Fruit fly (Drosophila melanogaster) whole organism, wandering third instar larva: ENCODE data around the gene corto.

Source experiments
- Abd-B ChIP-seq: fragments of >200 bp; optimal IDR thresholded peaks from 2 replicates; lab custom pipeline; 2017; ENCODE audit warnings: missing biosample characterization, missing genetic modification characterization
- CG32264 ChIP-seq: fragments of 200-800 bp; sonication (Bioruptor generic); optimal IDR thresholded peaks from 2 replicates; lab custom pipeline; 2016; ENCODE audit warnings: missing biosample characterization, missing genetic modification characterization
- CG9705 ChIP-seq: fragments of 200-800 bp; sonication (Bioruptor generic); optimal IDR thresholded peaks from 2 replicates; lab custom pipeline; 2018; ENCODE audit warnings: missing biosample characterization, mild to moderate bottlenecking, missing genetic modification characterization
- CrebA ChIP-seq: fragments of 200-800 bp; sonication (Bioruptor generic); optimal IDR thresholded peaks from 2 replicates; lab custom pipeline; 2016; ENCODE audit warnings: missing biosample characterization, mild to moderate bottlenecking, missing genetic modification characterization, borderline replicate concordance
- Dfd ChIP-seq: fragments of >200 bp; optimal IDR thresholded peaks from 2 replicates; lab custom pipeline; 2017; ENCODE audit warnings: missing biosample characterization, missing genetic modification characterization
- Dif ChIP-seq: fragments of 200-275, 200-300 bp; sonication (Bioruptor generic); optimal IDR thresholded peaks from 2 replicates; lab custom pipeline; 2018; ENCODE audit warnings: missing biosample characterization, missing genetic modification characterization; ENCODE audit not compliant: partially characterized antibody
- GATAd ChIP-seq: sonication (Bioruptor generic); optimal IDR thresholded peaks from 2 replicates; lab custom pipeline; 2016; ENCODE audit warnings: missing biosample characterization, missing genetic modification characterization
- HLH106 ChIP-seq: fragments of 200-800 bp; optimal IDR thresholded peaks from 3 replicates; lab custom pipeline; 2019; ENCODE audit warnings: missing biosample characterization, mild to moderate bottlenecking, missing genetic modification characterization, moderate library complexity
- Hnf4 ChIP-seq: fragments of 200-800 bp; sonication (Bioruptor generic); optimal IDR thresholded peaks from 2 replicates; lab custom pipeline; 2016; ENCODE audit warnings: missing biosample characterization, mild to moderate bottlenecking, missing genetic modification characterization
- Hr78 ChIP-seq: fragments of >200 bp; optimal IDR thresholded peaks from 2 replicates; lab custom pipeline; 2017; ENCODE audit warnings: missing biosample characterization, missing genetic modification characterization
- Hr83 ChIP-seq: fragments of 200-300 bp; sonication (Bioruptor generic); optimal IDR thresholded peaks from 2 replicates; lab custom pipeline; 2016; ENCODE audit warnings: missing biosample characterization, mild to moderate bottlenecking, missing genetic modification characterization, moderate library complexity; ENCODE audit not compliant: poor library complexity, severe bottlenecking
- Jra ChIP-seq: sonication (Bioruptor generic); optimal IDR thresholded peaks from 2 replicates; lab custom pipeline; 2016; ENCODE audit warnings: missing biosample characterization, missing genetic modification characterization
- Myc ChIP-seq: fragments of >200 bp; optimal IDR thresholded peaks from 2 replicates; lab custom pipeline; 2017
- OdsH ChIP-seq: fragments of 200-800 bp; sonication (Bioruptor generic); optimal IDR thresholded peaks from 2 replicates; lab custom pipeline; 2016; ENCODE audit warnings: missing biosample characterization, mild to moderate bottlenecking, missing genetic modification characterization
- Rel ChIP-seq, 2 experiments: fragments of 200-800 bp; sonication (Bioruptor generic) in 1 of 2; optimal IDR thresholded peaks; 2 replicates in 1 of 2; 3 replicates in 1 of 2; lab custom pipeline; 2016 to 2019; ENCODE audit warnings: mild to moderate bottlenecking in 2 of 2, missing biosample characterization in 2 of 2, missing genetic modification characterization in 2 of 2, moderate library complexity in 1 of 2
- Sp1 ChIP-seq: fragments of 200-800 bp; sonication (Bioruptor generic); optimal IDR thresholded peaks from 3 replicates; lab custom pipeline; 2019; ENCODE audit warnings: missing biosample characterization, mild to moderate bottlenecking, missing genetic modification characterization, moderate library complexity
- Vsx2 ChIP-seq: fragments of 200-300, 225-300 bp; sonication (Bioruptor generic); optimal IDR thresholded peaks from 2 replicates; lab custom pipeline; 2018; ENCODE audit warnings: missing biosample characterization, missing genetic modification characterization; ENCODE audit not compliant: partially characterized antibody
- br ChIP-seq: fragments of 200-800 bp; sonication (Bioruptor generic); optimal IDR thresholded peaks from 2 replicates; lab custom pipeline; 2016; ENCODE audit warnings: missing biosample characterization, missing genetic modification characterization
- brk ChIP-seq: fragments of 200-800 bp; sonication (Bioruptor generic); optimal IDR thresholded peaks from 2 replicates; lab custom pipeline; 2016; ENCODE audit warnings: missing biosample characterization, mild to moderate bottlenecking, missing genetic modification characterization
- dl ChIP-seq, 2 experiments: fragments of 175-275, 200-275 bp in 1 of 2; fragments of 200-275 bp in 1 of 2; sonication (Bioruptor generic); optimal IDR thresholded peaks; lab custom pipeline; 2018; ENCODE audit warnings: mild to moderate bottlenecking in 2 of 2, missing biosample characterization in 2 of 2, missing genetic modification characterization in 2 of 2, moderate library complexity in 2 of 2; ENCODE audit not compliant: partially characterized antibody in 2 of 2, insufficient read depth in 1 of 2
- dmrt93B ChIP-seq: fragments of 200-800 bp; sonication (Bioruptor generic); optimal IDR thresholded peaks from 2 replicates; lab custom pipeline; 2018; ENCODE audit warnings: missing biosample characterization, mild to moderate bottlenecking, missing genetic modification characterization
- dsf ChIP-seq: sonication (Bioruptor generic); optimal IDR thresholded peaks from 2 replicates; lab custom pipeline; 2016; ENCODE audit warnings: missing biosample characterization, missing genetic modification characterization, borderline replicate concordance
- ey ChIP-seq: fragments of 200-800 bp; sonication (Bioruptor generic); optimal IDR thresholded peaks from 2 replicates; lab custom pipeline; 2016; ENCODE audit warnings: missing biosample characterization, missing genetic modification characterization
- foxo ChIP-seq, 2 experiments: fragments of 200-800 bp; sonication (Bioruptor generic); optimal IDR thresholded peaks; 2 replicates in 1 of 2; 3 replicates in 1 of 2; lab custom pipeline; 2016 to 2017; ENCODE audit warnings: missing biosample characterization in 2 of 2, missing genetic modification characterization in 2 of 2
- fru ChIP-seq: fragments of 200-800 bp; sonication (Bioruptor generic); optimal IDR thresholded peaks from 3 replicates; lab custom pipeline; 2016; ENCODE audit warnings: missing biosample characterization, mild to moderate bottlenecking, missing genetic modification characterization
- h ChIP-seq: fragments of 200-800 bp; sonication (Bioruptor generic); optimal IDR thresholded peaks from 3 replicates; lab custom pipeline; 2016; ENCODE audit warnings: missing biosample characterization, mild to moderate bottlenecking, missing genetic modification characterization
- jim ChIP-seq: fragments of 175-275, 200-325 bp; sonication (Bioruptor generic); optimal IDR thresholded peaks from 2 replicates; lab custom pipeline; 2016; ENCODE audit warnings: missing biosample characterization, mild to moderate bottlenecking, missing genetic modification characterization
- lola ChIP-seq: fragments of >200 bp; optimal IDR thresholded peaks from 2 replicates; lab custom pipeline; 2017; ENCODE audit warnings: missing biosample characterization, missing genetic modification characterization
- pan ChIP-seq: fragments of >200 bp; optimal IDR thresholded peaks from 2 replicates; lab custom pipeline; 2017
- psq ChIP-seq: fragments of 200-800 bp; sonication (Bioruptor generic); optimal IDR thresholded peaks from 3 replicates; lab custom pipeline; 2017; ENCODE audit warnings: missing biosample characterization, mild to moderate bottlenecking, missing genetic modification characterization, moderate library complexity
- rgr ChIP-seq: fragments of 200-800 bp; sonication (Bioruptor generic); optimal IDR thresholded peaks from 3 replicates; lab custom pipeline; 2016; ENCODE audit warnings: missing biosample characterization, mild to moderate bottlenecking, missing genetic modification characterization
- sage ChIP-seq: fragments of 200-800 bp; sonication (Bioruptor generic); optimal IDR thresholded peaks from 2 replicates; lab custom pipeline; 2016; ENCODE audit warnings: missing biosample characterization, mild to moderate bottlenecking, missing genetic modification characterization
- sv ChIP-seq: fragments of 200-800 bp; sonication (Bioruptor generic); optimal IDR thresholded peaks from 3 replicates; lab custom pipeline; 2016; ENCODE audit warnings: missing biosample characterization, missing genetic modification characterization
- tai ChIP-seq: sonication (Bioruptor generic); optimal IDR thresholded peaks from 2 replicates; lab custom pipeline; 2016; ENCODE audit warnings: missing biosample characterization, missing genetic modification characterization
- usp ChIP-seq: fragments of >200 bp; optimal IDR thresholded peaks from 2 replicates; lab custom pipeline; 2017; ENCODE audit warnings: missing biosample characterization, missing genetic modification characterization
- woc ChIP-seq: sonication (Bioruptor generic); optimal IDR thresholded peaks from 2 replicates; lab custom pipeline; 2016; ENCODE audit warnings: missing biosample characterization, mild to moderate bottlenecking, missing genetic modification characterization

corto gene

DNA sequence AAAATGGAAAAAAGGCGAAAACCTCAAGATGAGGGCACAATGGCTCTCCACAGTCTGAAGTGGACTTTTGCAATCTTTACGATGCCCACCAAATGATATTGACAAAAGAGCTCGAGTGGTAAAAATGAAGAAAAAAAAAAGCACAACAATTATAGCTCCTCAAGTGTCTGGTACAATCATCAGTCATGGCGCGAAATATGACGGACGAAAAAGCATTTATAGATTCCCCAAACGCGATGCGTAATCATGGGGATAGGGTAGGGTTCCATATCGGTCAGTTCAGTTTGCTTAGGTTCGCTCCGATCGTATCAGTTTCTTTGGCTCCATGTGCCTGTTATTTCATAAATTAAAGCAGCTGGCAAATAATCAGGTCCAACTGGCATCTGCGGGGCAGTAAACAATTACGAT lies 23.6 kb downstream of the corto start:
- TF ChIP-seq dl (GFP tag; optimal IDR thresholded peaks at IDR 0.05; lab: Kevin White, UChicago; ENCODE audit: insufficient read depth in 1 of 2, partially characterized antibody in 2 of 2), result no peak
- peak; percentile 41 for TF ChIP-seq h (GFP tag; lab: Kevin White, UChicago)
- TF ChIP-seq Hnf4 (GFP tag; lab: Kevin White, UChicago), result peak; percentile 15
- TF ChIP-seq br, result peak; percentile 0
- no peak for TF ChIP-seq dsf (GFP tag; lab: Kevin White, UChicago)

dm6 chr3R:5062502-5062901 lies 24.4 kb downstream of the corto start:
- no peak for TF ChIP-seq ey (GFP tag; lab: Kevin White, UChicago)
- TF ChIP-seq Dif (GFP tag; lab: Kevin White, UChicago), result no peak
- TF ChIP-seq brk (GFP tag; lab: Kevin White, UChicago), result no peak
- TF ChIP-seq HLH106, result no peak
- no peak for TF ChIP-seq CrebA (GFP tag; lab: Kevin White, UChicago)
- no peak for TF ChIP-seq Dfd (GFP tag; lab: Kevin White, UChicago)
- TF ChIP-seq tai (GFP tag; lab: Kevin White, UChicago), result no peak
- TF ChIP-seq pan (lab: Kevin White, UChicago), result no peak
- TF ChIP-seq Sp1, result no peak
- no peak for TF ChIP-seq Jra (GFP tag; lab: Kevin White, UChicago)
- no peak for TF ChIP-seq lola
- no peak for TF ChIP-seq usp (GFP tag; lab: Kevin White, UChicago)
- no peak for TF ChIP-seq OdsH
- no peak for TF ChIP-seq CG9705 (GFP tag; lab: Kevin White, UChicago)
- TF ChIP-seq GATAd (GFP tag; lab: Kevin White, UChicago), result no peak
- no peak for TF ChIP-seq woc (GFP tag; lab: Kevin White, UChicago)
- no peak for TF ChIP-seq CG32264
- no peak for TF ChIP-seq jim (GFP tag; lab: Kevin White, UChicago)

DNA sequence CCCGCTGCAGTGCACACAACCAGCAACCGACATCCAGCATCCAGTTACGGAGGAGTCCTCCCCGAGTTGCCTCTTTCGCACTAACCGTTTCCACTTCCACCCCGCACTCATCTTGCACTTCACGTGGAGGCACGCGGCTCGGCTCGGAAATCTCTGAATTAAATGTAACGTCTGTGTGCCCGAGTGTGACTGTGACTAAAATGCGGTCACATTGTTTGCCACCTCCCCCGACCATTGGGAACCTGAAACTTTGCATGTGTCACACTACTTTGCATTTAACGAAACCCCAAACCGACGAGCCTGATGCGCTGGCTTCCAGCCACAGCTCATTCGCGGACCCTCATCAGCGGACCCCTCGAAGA lies 25.6 kb downstream of the corto start:
- no peak for TF ChIP-seq Abd-B (GFP tag; lab: Kevin White, UChicago)
- TF ChIP-seq woc (GFP tag; lab: Kevin White, UChicago), result no peak
- TF ChIP-seq Hnf4 (GFP tag; lab: Kevin White, UChicago), result no peak
- TF ChIP-seq Rel (GFP tag; optimal IDR thresholded peaks at IDR 0.05; lab: Kevin White, UChicago), result no peak
- no peak for TF ChIP-seq Rel (tag; optimal IDR thresholded peaks at IDR 0.05; lab: Kevin White, UChicago)
- no peak for TF ChIP-seq h (GFP tag; lab: Kevin White, UChicago)
- TF ChIP-seq Hr83 (GFP tag; lab: Kevin White, UChicago), result no peak
- TF ChIP-seq Myc, result no peak
- no peak for TF ChIP-seq foxo (GFP tag; optimal IDR thresholded peaks at IDR 0.05; lab: Kevin White, UChicago)
- TF ChIP-seq ey (GFP tag; lab: Kevin White, UChicago), result no peak
- no peak for TF ChIP-seq sage (GFP tag; lab: Kevin White, UChicago)
- no peak for TF ChIP-seq Hr78 (GFP tag; lab: Kevin White, UChicago)
- no peak for TF ChIP-seq sv (GFP tag; lab: Kevin White, UChicago)
- TF ChIP-seq tai (GFP tag; lab: Kevin White, UChicago), result no peak

dm6 chr3R:5060669-5061339 lies 26.1 kb downstream of the corto start:
- no peak for TF ChIP-seq dsf (GFP tag; lab: Kevin White, UChicago)
- TF ChIP-seq pan (lab: Kevin White, UChicago), result no peak
- TF ChIP-seq Dif (GFP tag; lab: Kevin White, UChicago), result no peak
- TF ChIP-seq HLH106, result peak; percentile 63
- peak; percentile 74 for TF ChIP-seq Sp1
- TF ChIP-seq fru (GFP tag; lab: Kevin White, UChicago), result peak; percentile 80
- no peak for TF ChIP-seq brk (GFP tag; lab: Kevin White, UChicago)
- TF ChIP-seq h (GFP tag; lab: Kevin White, UChicago), result peak; percentile 85
- TF ChIP-seq Hnf4 (GFP tag; lab: Kevin White, UChicago), result peak; percentile 34
- peak; percentile 64 for TF ChIP-seq dmrt93B (GFP tag; lab: Kevin White, UChicago)
- peak; percentile 81 for TF ChIP-seq rgr
- peak; percentile 76 for TF ChIP-seq br
- TF ChIP-seq ey (GFP tag; lab: Kevin White, UChicago), result peak; percentile 84
- no peak for TF ChIP-seq Abd-B (GFP tag; lab: Kevin White, UChicago)
- TF ChIP-seq lola, result no peak
- TF ChIP-seq psq (GFP tag; lab: Kevin White, UChicago), result peak; percentile 78
- TF ChIP-seq Vsx2 (GFP tag; lab: Kevin White, UChicago), result peak; percentile 49
- no peak for TF ChIP-seq sv (GFP tag; lab: Kevin White, UChicago)
- TF ChIP-seq Rel (GFP tag; optimal IDR thresholded peaks at IDR 0.05; lab: Kevin White, UChicago), result peak; percentile 12
- TF ChIP-seq Rel (tag; optimal IDR thresholded peaks at IDR 0.05; lab: Kevin White, UChicago), result no peak
- peak; percentile 65 for TF ChIP-seq woc (GFP tag; lab: Kevin White, UChicago)
- peak; percentile 73 for TF ChIP-seq tai (GFP tag; lab: Kevin White, UChicago)
- TF ChIP-seq Dfd (GFP tag; lab: Kevin White, UChicago), result no peak
- TF ChIP-seq OdsH, result peak; percentile 80
- peak; percentile 23 to 81 for TF ChIP-seq foxo (GFP tag; optimal IDR thresholded peaks at IDR 0.05; lab: Kevin White, UChicago)
